Fruit fly (Drosophila melanogaster) whole organism, embryonic: ENCODE results near the gene Gr5a.

Experiments used
- Abd-B ChIP-seq: fragments of 200-800 bp; sonication (Bioruptor generic); optimal IDR thresholded peaks from 2 replicates; lab custom pipeline; 2018; ENCODE audit warnings: missing biosample characterization, mild to moderate bottlenecking, missing genetic modification characterization, moderate library complexity
- Blimp-1 ChIP-seq: fragments of 200-800 bp; sonication (Bioruptor generic); optimal IDR thresholded peaks from 3 replicates; lab custom pipeline; 2018; ENCODE audit warnings: missing biosample characterization, missing genetic modification characterization, mild to moderate bottlenecking, moderate library complexity, missing genetic modification reagents
- C15 ChIP-seq: fragments of 200-800 bp; sonication (Bioruptor generic); IDR thresholded peaks from 3 replicates; pipeline ENCODE4 v1.3.6; 2022; ENCODE audit warnings: missing biosample characterization, missing genetic modification characterization
- CG10565 ChIP-seq: fragments of 200-800 bp; sonication (Bioruptor generic); optimal IDR thresholded peaks from 3 replicates; lab custom pipeline; 2016; ENCODE audit warnings: missing biosample characterization, mild to moderate bottlenecking, missing genetic modification characterization
- CG11085 ChIP-seq: fragments of 200-800 bp; sonication (Bioruptor generic); IDR thresholded peaks from 2 replicates; pipeline ENCODE4 v1.3.6; 2022; ENCODE audit warnings: missing biosample characterization, missing genetic modification characterization
- CG11093 ChIP-seq: fragments of 200-800 bp; sonication (Bioruptor generic); IDR thresholded peaks from 3 replicates; pipeline ENCODE4 v1.3.6; 2022; ENCODE audit warnings: missing biosample characterization, missing genetic modification characterization
- CG11695 ChIP-seq: fragments of 200-800 bp; sonication (Bioruptor generic); IDR thresholded peaks from 3 replicates; pipeline ENCODE4 v1.3.6; 2022; ENCODE audit warnings: missing biosample characterization, missing genetic modification characterization
- CG12391 ChIP-seq: fragments of 200-800 bp; sonication (Bioruptor generic); optimal IDR thresholded peaks from 3 replicates; lab custom pipeline; 2018; ENCODE audit warnings: missing biosample characterization, mild to moderate bottlenecking, missing genetic modification characterization, moderate library complexity
- CG14050 ChIP-seq: fragments of 200-800 bp; sonication (Bioruptor generic); IDR thresholded peaks from 3 replicates; pipeline ENCODE4 v1.3.6; 2022; ENCODE audit warnings: missing biosample characterization, missing genetic modification characterization
- CG14667 ChIP-seq: fragments of 200-800 bp; sonication (Bioruptor generic); IDR thresholded peaks from 2 replicates; pipeline ENCODE4 v1.3.6; 2022; ENCODE audit warnings: missing biosample characterization, missing genetic modification characterization
- CG1529 ChIP-seq: fragments of 200-800 bp; sonication (Bioruptor generic); optimal IDR thresholded peaks from 3 replicates; lab custom pipeline; 2018; ENCODE audit warnings: missing biosample characterization, missing genetic modification characterization
- CG15514 ChIP-seq: fragments of 200-800 bp; sonication (Bioruptor generic); optimal IDR thresholded peaks from 3 replicates; lab custom pipeline; 2017; ENCODE audit warnings: missing biosample characterization, missing genetic modification characterization, mild to moderate bottlenecking, moderate library complexity, missing genetic modification reagents
- CG15601 ChIP-seq: fragments of 200-800 bp; sonication (Bioruptor generic); optimal IDR thresholded peaks from 3 replicates; lab custom pipeline; 2019; ENCODE audit warnings: missing biosample characterization, mild to moderate bottlenecking, missing genetic modification characterization, moderate library complexity
- CG17186 ChIP-seq: fragments of 200-800 bp; sonication (Bioruptor generic); optimal IDR thresholded peaks from 3 replicates; lab custom pipeline; 2017; ENCODE audit warnings: missing biosample characterization, missing genetic modification reagents, missing genetic modification characterization
- CG17612 ChIP-seq: fragments of 200-800 bp; sonication (Bioruptor generic); IDR thresholded peaks from 2 replicates; pipeline ENCODE4 v1.3.6; 2022; ENCODE audit warnings: missing biosample characterization, missing genetic modification characterization
- CG18011 ChIP-seq: fragments of 200-800 bp; sonication (Bioruptor generic); optimal IDR thresholded peaks from 2 replicates; lab custom pipeline; 2017; ENCODE audit warnings: missing biosample characterization, missing genetic modification characterization, mild to moderate bottlenecking, moderate library complexity, missing genotype
- CG2712 ChIP-seq: fragments of 200-800 bp; optimal IDR thresholded peaks from 3 replicates; lab custom pipeline; 2019; ENCODE audit warnings: missing biosample characterization, mild to moderate bottlenecking, missing genetic modification characterization, moderate library complexity
- CG30403 ChIP-seq: fragments of 200-800 bp; sonication (Bioruptor generic); optimal IDR thresholded peaks from 3 replicates; lab custom pipeline; 2016; ENCODE audit warnings: missing biosample characterization, missing genetic modification characterization
- CG34224 ChIP-seq: fragments of 200-800 bp; sonication (Bioruptor generic); IDR thresholded peaks from 3 replicates; pipeline ENCODE4 v1.3.6; 2022; ENCODE audit warnings: missing biosample characterization, missing genetic modification characterization; ENCODE audit not compliant: partially characterized antibody
- CG4424 ChIP-seq: fragments of 200-800 bp; sonication (Bioruptor generic); optimal IDR thresholded peaks from 3 replicates; lab custom pipeline; 2016; ENCODE audit warnings: missing biosample characterization, missing genetic modification characterization
- CG5180 ChIP-seq: fragments of 200-800 bp; sonication (Bioruptor generic); optimal IDR thresholded peaks from 3 replicates; lab custom pipeline; 2017; ENCODE audit warnings: missing biosample characterization, missing genetic modification characterization, mild to moderate bottlenecking, moderate library complexity, missing genetic modification reagents
- CG6175 ChIP-seq: fragments of 200-800 bp; sonication (Bioruptor generic); IDR thresholded peaks from 3 replicates; pipeline ENCODE4 v1.3.6; 2022; ENCODE audit warnings: missing biosample characterization, missing genetic modification characterization
- CG6689 ChIP-seq: fragments of 200-800 bp; sonication (Bioruptor generic); IDR thresholded peaks from 2 replicates; pipeline ENCODE4 v1.3.6; 2022; ENCODE audit warnings: missing biosample characterization, missing genetic modification characterization
- CG8478 ChIP-seq: fragments of >200 bp; optimal IDR thresholded peaks from 2 replicates; lab custom pipeline; 2018
- CG8944 ChIP-seq: fragments of 200-800 bp; sonication (Bioruptor generic); optimal IDR thresholded peaks from 3 replicates; lab custom pipeline; 2016; ENCODE audit warnings: missing biosample characterization, missing genetic modification characterization
- CG9609 ChIP-seq: fragments of 200-800 bp; sonication (Bioruptor generic); optimal IDR thresholded peaks from 3 replicates; lab custom pipeline; 2016; ENCODE audit warnings: missing biosample characterization, missing genetic modification characterization
- CG9817 ChIP-seq: fragments of 200-800 bp; sonication (Bioruptor generic); optimal IDR thresholded peaks from 2 replicates; lab custom pipeline; 2018; ENCODE audit warnings: missing biosample characterization, mild to moderate bottlenecking, missing genetic modification characterization, moderate library complexity
- Dll ChIP-seq: fragments of 200-800 bp; sonication (Bioruptor generic); IDR thresholded peaks from 4 replicates; pipeline ENCODE4 v1.3.6; 2022; ENCODE audit warnings: missing biosample characterization, missing genetic modification characterization; ENCODE audit not compliant: partially characterized antibody
- Drgx ChIP-seq: fragments of 200-800 bp; sonication (Bioruptor generic); IDR thresholded peaks from 2 replicates; pipeline ENCODE4 v1.3.6; 2022; ENCODE audit warnings: missing biosample characterization, missing genetic modification characterization
- Ets65A ChIP-seq: fragments of 200-800 bp; sonication (Bioruptor generic); peaks from one replicate; lab custom pipeline; 2016; ENCODE audit warnings: missing biosample characterization, missing genetic modification characterization
- H15 ChIP-seq: fragments of 200-800 bp; sonication (Bioruptor generic); IDR thresholded peaks from 3 replicates; pipeline ENCODE4 v1.3.6; 2022; ENCODE audit warnings: missing biosample characterization, missing genetic modification characterization
- Hmx ChIP-seq: fragments of 200-800 bp; sonication (Bioruptor generic); optimal IDR thresholded peaks from 2 replicates; lab custom pipeline; 2016; ENCODE audit warnings: missing biosample characterization, missing genetic modification characterization
- Kr ChIP-seq: fragments of 200-800 bp; sonication (Bioruptor generic); optimal IDR thresholded peaks from 2 replicates; lab custom pipeline; 2017; ENCODE audit warnings: missing biosample characterization, mild to moderate bottlenecking, missing genetic modification characterization
- Med ChIP-seq: fragments of 200-800 bp; sonication (Bioruptor generic); peaks from one replicate; lab custom pipeline; 2016; ENCODE audit warnings: missing biosample characterization, missing genetic modification characterization, mild to moderate bottlenecking, inconsistent platforms, moderate library complexity
- Myb ChIP-seq: fragments of 200-800 bp; sonication (Bioruptor generic); optimal IDR thresholded peaks from 2 replicates; lab custom pipeline; 2016; ENCODE audit warnings: missing biosample characterization, missing genetic modification characterization
- Six4 ChIP-seq: fragments of 200-800 bp; sonication (Bioruptor generic); optimal IDR thresholded peaks from 2 replicates; lab custom pipeline; 2016; ENCODE audit warnings: missing biosample characterization, missing genetic modification characterization
- ap ChIP-seq: fragments of 200-800 bp; sonication (Bioruptor generic); IDR thresholded peaks from 2 replicates; pipeline ENCODE4 v1.3.6; 2022; ENCODE audit warnings: missing biosample characterization, missing genetic modification characterization
- bab2 ChIP-seq: fragments of 200-800 bp; sonication (Bioruptor generic); optimal IDR thresholded peaks from 2 replicates; lab custom pipeline; 2016; ENCODE audit warnings: missing biosample characterization, missing genetic modification characterization
- btn ChIP-seq: fragments of 200-800 bp; sonication (Bioruptor generic); optimal IDR thresholded peaks from 2 replicates; lab custom pipeline; 2016; ENCODE audit warnings: missing biosample characterization, missing genetic modification characterization
- chn ChIP-seq: fragments of 200-800 bp; sonication (Bioruptor generic); optimal IDR thresholded peaks from 2 replicates; lab custom pipeline; 2016; ENCODE audit warnings: missing biosample characterization, missing genetic modification characterization
- dimm ChIP-seq: fragments of 200-800 bp; sonication (Bioruptor generic); IDR thresholded peaks from 2 replicates; pipeline ENCODE4 v1.3.6; 2022; ENCODE audit warnings: missing biosample characterization, missing genetic modification characterization
- fu2 ChIP-seq: fragments of 200-800 bp; sonication (Bioruptor generic); optimal IDR thresholded peaks from 2 replicates; lab custom pipeline; 2016; ENCODE audit warnings: missing biosample characterization, missing genetic modification characterization
- gro ChIP-seq: fragments of 200-800 bp; sonication (Bioruptor generic); optimal IDR thresholded peaks from 2 replicates; lab custom pipeline; 2016; ENCODE audit warnings: missing biosample characterization, missing genetic modification characterization
- gsb-n ChIP-seq: fragments of 200-800 bp; sonication (Bioruptor generic); optimal IDR thresholded peaks from 3 replicates; lab custom pipeline; 2018; ENCODE audit warnings: missing biosample characterization, mild to moderate bottlenecking, missing genetic modification characterization
- hth ChIP-seq: fragments of >200 bp; optimal IDR thresholded peaks from 2 replicates; lab custom pipeline; 2017; ENCODE audit warnings: inconsistent platforms
- ind ChIP-seq: fragments of 200-800 bp; sonication (Bioruptor generic); optimal IDR thresholded peaks from 3 replicates; lab custom pipeline; 2016; ENCODE audit warnings: missing biosample characterization, missing genetic modification characterization
- lilli ChIP-seq: fragments of 200-800 bp; sonication (Bioruptor generic); optimal IDR thresholded peaks from 3 replicates; lab custom pipeline; 2016; ENCODE audit warnings: missing biosample characterization, missing genetic modification characterization
- psq ChIP-seq: fragments of 200-800 bp; sonication (Bioruptor generic); optimal IDR thresholded peaks from 2 replicates; lab custom pipeline; 2017; ENCODE audit warnings: missing biosample characterization, missing genetic modification characterization
- sc ChIP-seq, 3 experiments: fragments of >200 bp in 2 of 3; fragments of 200-800 bp in 1 of 3; sonication (Bioruptor generic) in 1 of 3; optimal IDR thresholded peaks; 2 replicates in 2 of 3; 3 replicates in 1 of 3; lab custom pipeline; 2017; ENCODE audit warnings: mild to moderate bottlenecking in 1 of 3, missing biosample characterization in 1 of 3, missing genetic modification characterization in 1 of 3, missing genetic modification reagents in 1 of 3
- unpg ChIP-seq: fragments of 200-800 bp; sonication (Bioruptor generic); optimal IDR thresholded peaks from 3 replicates; lab custom pipeline; 2018; ENCODE audit warnings: missing biosample characterization, mild to moderate bottlenecking, missing genetic modification characterization, moderate library complexity
- zen ChIP-seq: fragments of 200-800 bp; sonication (Bioruptor generic); optimal IDR thresholded peaks from 3 replicates; lab custom pipeline; 2018; ENCODE audit warnings: missing biosample characterization, mild to moderate bottlenecking, missing genetic modification characterization, moderate library complexity

The Gr5a gene

dm6 chrX:5638588-5638987 is 41.8 kb upstream of the Gr5a start (continued):
- TF ChIP-seq bab2 = peak; percentile 56
- 0 out of 2 replicates have a peak, but pooled peaks have one; percentile 3 for TF ChIP-seq dimm (GFP tag; lab: Robert Waterston, UW)
- TF ChIP-seq Kr (GFP tag; lab: Kevin White, UChicago) = no peak
- TF ChIP-seq ind (GFP tag; lab: Kevin White, UChicago) = peak; percentile 50
- no peak for TF ChIP-seq hth (lab: Kevin White, UChicago)
- TF ChIP-seq Abd-B (GFP tag; lab: Kevin White, UChicago) = no peak
- peak; percentile 57; the same call in 2 of the 3 replicates for TF ChIP-seq CG14050 (GFP tag; lab: Robert Waterston, UW)
- no peak for TF ChIP-seq CG8478
- TF ChIP-seq unpg (GFP tag; lab: Kevin White, UChicago) = peak; percentile 68
- peak; percentile 16 for TF ChIP-seq CG5180 (GFP tag; lab: Kevin White, UChicago)
- 0 out of 3 replicates have a peak, but pooled peaks have one; percentile 14 for TF ChIP-seq CG6175 (GFP tag; lab: Robert Waterston, UW)
- TF ChIP-seq zen = no peak
- peak; percentile 52 for TF ChIP-seq CG6689
- peak; percentile 14 for TF ChIP-seq CG8944 (GFP tag; lab: Kevin White, UChicago)
- no peak for TF ChIP-seq sc (optimal IDR thresholded peaks at IDR 0.05; lab: Kevin White, UChicago)
- TF ChIP-seq sc (GFP tag; optimal IDR thresholded peaks at IDR 0.05; lab: Kevin White, UChicago) = no peak
- TF ChIP-seq CG9817 (tag; lab: Kevin White, UChicago) = peak; percentile 43
- TF ChIP-seq CG15514 (GFP tag; lab: Kevin White, UChicago) = peak; percentile 49
- peak; percentile 94 for TF ChIP-seq Med
- TF ChIP-seq CG12391 (tag; lab: Kevin White, UChicago) = peak; percentile 62
- TF ChIP-seq CG14667 (GFP tag; lab: Robert Waterston, UW) = peak; percentile 53
- TF ChIP-seq CG9609 (GFP tag; lab: Kevin White, UChicago) = peak; percentile 52
- no peak for TF ChIP-seq CG10565 (GFP tag; lab: Kevin White, UChicago)
- no peak for TF ChIP-seq CG1529 (GFP tag; lab: Kevin White, UChicago)
- TF ChIP-seq CG11085 = peak; percentile 52
- peak; percentile 44 for TF ChIP-seq gro (GFP tag; lab: Kevin White, UChicago)
- peak; percentile 4 for TF ChIP-seq btn (GFP tag; lab: Kevin White, UChicago)
- no peak for TF ChIP-seq CG34224 (GFP tag; lab: Robert Waterston, UW)
- peak; percentile 51 for TF ChIP-seq CG2712 (tag; lab: Kevin White, UChicago)
- no peak for TF ChIP-seq CG18011 (GFP tag; lab: Kevin White, UChicago)
- no peak for TF ChIP-seq Hmx
- no peak for TF ChIP-seq Blimp-1
- TF ChIP-seq CG30403 (GFP tag; lab: Kevin White, UChicago) = peak; percentile 28
- TF ChIP-seq Six4 (GFP tag; lab: Kevin White, UChicago) = peak; percentile 19
- no peak for TF ChIP-seq CG15601 (tag; lab: Kevin White, UChicago)
- peak; percentile 48; the same call in 1 of the 2 replicates for TF ChIP-seq ap (GFP tag; lab: Robert Waterston, UW)
- TF ChIP-seq CG11695 (GFP tag; lab: Robert Waterston, UW) = peak; percentile 51; the same call in 1 of the 3 replicates
- TF ChIP-seq Ets65A = peak; percentile 80
- no peak for TF ChIP-seq fu2 (GFP tag; lab: Kevin White, UChicago)
- TF ChIP-seq H15 (GFP tag; lab: Robert Waterston, UW) = peak; percentile 22; the same call in 1 of the 3 replicates
- TF ChIP-seq CG11093 = no peak; the same call in 2 of the 3 replicates
- TF ChIP-seq CG17186 (GFP tag; lab: Kevin White, UChicago) = no peak
- TF ChIP-seq lilli (GFP tag; lab: Kevin White, UChicago) = peak; percentile 63
- peak; percentile 27 for TF ChIP-seq CG4424 (GFP tag; lab: Kevin White, UChicago)
- peak; percentile 39 for TF ChIP-seq Drgx (GFP tag; lab: Robert Waterston, UW)
- TF ChIP-seq Myb (GFP tag; lab: Kevin White, UChicago) = peak; percentile 27
- TF ChIP-seq gsb-n (tag; lab: Kevin White, UChicago) = no peak
- TF ChIP-seq C15 = no peak
- no peak for TF ChIP-seq Dll (GFP tag; lab: Robert Waterston, UW)
- peak; percentile 31 for TF ChIP-seq psq (GFP tag; lab: Kevin White, UChicago)
- TF ChIP-seq chn (GFP tag; lab: Kevin White, UChicago) = peak; percentile 43
- TF ChIP-seq CG17612 = no peak
